Fruit fly (Drosophila melanogaster) whole organism, embryonic: ENCODE data around the gene CG32036.

Experiments
- CG11247 ChIP-seq: fragments of 200-800 bp; sonication (Bioruptor generic); IDR thresholded peaks from 2 replicates; pipeline ENCODE4 v1.3.6; 2022; ENCODE audit warnings: missing biosample characterization, missing genetic modification characterization
- CG11695 ChIP-seq: fragments of 200-800 bp; sonication (Bioruptor generic); IDR thresholded peaks from 3 replicates; pipeline ENCODE4 v1.3.6; 2022; ENCODE audit warnings: missing biosample characterization, missing genetic modification characterization
- CG12236 ChIP-seq: fragments of 200-800 bp; sonication (Bioruptor generic); optimal IDR thresholded peaks from 2 replicates; lab custom pipeline; 2016; ENCODE audit warnings: missing biosample characterization, missing genetic modification characterization
- CG1233 ChIP-seq: fragments of 200-800 bp; sonication (Bioruptor generic); optimal IDR thresholded peaks from 4 replicates; lab custom pipeline; 2018; ENCODE audit warnings: missing biosample characterization, mild to moderate bottlenecking, missing genetic modification characterization
- CG12391 ChIP-seq: fragments of 200-800 bp; sonication (Bioruptor generic); optimal IDR thresholded peaks from 3 replicates; lab custom pipeline; 2018; ENCODE audit warnings: missing biosample characterization, mild to moderate bottlenecking, missing genetic modification characterization, moderate library complexity
- CG17568 ChIP-seq: fragments of 200-800 bp; sonication (Bioruptor generic); optimal IDR thresholded peaks from 2 replicates; lab custom pipeline; 2018; ENCODE audit warnings: missing biosample characterization, mild to moderate bottlenecking, missing genetic modification characterization, moderate library complexity
- CG1792 ChIP-seq: fragments of 200-800 bp; sonication (Bioruptor generic); optimal IDR thresholded peaks from 2 replicates; lab custom pipeline; 2016; ENCODE audit warnings: missing biosample characterization, missing genetic modification characterization
- CG2129 ChIP-seq: fragments of 200-800 bp; sonication (Bioruptor generic); IDR thresholded peaks from 2 replicates; pipeline ENCODE4 v1.3.6; 2022; ENCODE audit warnings: missing biosample characterization, missing genetic modification characterization; ENCODE audit not compliant: partially characterized antibody
- CG2889 ChIP-seq: fragments of 200-800 bp; sonication (Bioruptor generic); IDR thresholded peaks from 3 replicates; pipeline ENCODE4 v1.3.6; 2022; ENCODE audit warnings: missing biosample characterization, missing genetic modification characterization
- CG32767 ChIP-seq: fragments of 200-800 bp; sonication (Bioruptor generic); IDR thresholded peaks from 2 replicates; pipeline ENCODE4 v1.3.6; 2022; ENCODE audit warnings: missing biosample characterization, missing genetic modification characterization
- CG33557 ChIP-seq: fragments of 200-800 bp; sonication (Bioruptor generic); optimal IDR thresholded peaks from 2 replicates; lab custom pipeline; 2019; ENCODE audit warnings: missing biosample characterization, mild to moderate bottlenecking, missing genetic modification characterization, moderate library complexity
- CG34422 ChIP-seq: fragments of 200-800 bp; sonication (Bioruptor generic); IDR thresholded peaks from 3 replicates; pipeline ENCODE4 v1.3.6; 2022; ENCODE audit warnings: missing biosample characterization, missing genetic modification characterization
- CG3726 ChIP-seq: fragments of 200-800 bp; sonication (Bioruptor generic); IDR thresholded peaks from 3 replicates; pipeline ENCODE4, ENCODE4 v1.3.6; 2022; ENCODE audit warnings: missing biosample characterization, missing genetic modification characterization
- CG3847 ChIP-seq: fragments of 200-800 bp; sonication (Bioruptor generic); IDR thresholded peaks from 2 replicates; pipeline ENCODE4 v1.3.6; 2022; ENCODE audit warnings: missing biosample characterization, missing genetic modification characterization
- CG4707 ChIP-seq: fragments of 200-800 bp; sonication (Bioruptor generic); optimal IDR thresholded peaks from 2 replicates; lab custom pipeline; 2018; ENCODE audit warnings: missing biosample characterization, mild to moderate bottlenecking, missing genetic modification characterization, moderate library complexity
- CG7357 ChIP-seq: fragments of 200-800 bp; sonication (Bioruptor generic); IDR thresholded peaks from 3 replicates; pipeline ENCODE4 v1.3.6; 2022; ENCODE audit warnings: missing biosample characterization, missing genetic modification characterization
- CG7963 ChIP-seq: fragments of 200-800 bp; sonication (Bioruptor generic); IDR thresholded peaks from 3 replicates; pipeline ENCODE4 v1.3.6; 2022; ENCODE audit warnings: missing biosample characterization, missing genetic modification characterization; ENCODE audit not compliant: partially characterized antibody
- CG7987 ChIP-seq: fragments of 200-800 bp; sonication (Bioruptor generic); optimal IDR thresholded peaks from 2 replicates; lab custom pipeline; 2018; ENCODE audit warnings: missing biosample characterization, mild to moderate bottlenecking, missing genetic modification characterization, moderate library complexity
- CG8388 ChIP-seq: fragments of 200-800 bp; sonication (Bioruptor generic); optimal IDR thresholded peaks from 2 replicates; lab custom pipeline; 2019; ENCODE audit warnings: missing biosample characterization, mild to moderate bottlenecking, missing genetic modification characterization, moderate library complexity
- CG8478 ChIP-seq: fragments of >200 bp; optimal IDR thresholded peaks from 2 replicates; lab custom pipeline; 2018
- Dref ChIP-seq: fragments of 200-800 bp; sonication (Bioruptor generic); IDR thresholded peaks from 2 replicates; pipeline ENCODE4 v1.3.6; 2022; ENCODE audit warnings: missing biosample characterization, missing genetic modification characterization
- Hr39 ChIP-seq: fragments of >200 bp; optimal IDR thresholded peaks from 2 replicates; lab custom pipeline; 2017
- Jarid2 ChIP-seq: fragments of 200-800 bp; sonication (Bioruptor generic); optimal IDR thresholded peaks from 3 replicates; lab custom pipeline; 2017; ENCODE audit warnings: mild to moderate bottlenecking, missing biosample characterization, missing genetic modification reagents, missing genetic modification characterization
- Lpt ChIP-seq: fragments of >200 bp; optimal IDR thresholded peaks from 2 replicates; lab custom pipeline; 2018; ENCODE audit warnings: missing biosample characterization, missing genetic modification characterization
- Meics ChIP-seq: fragments of 200-800 bp; sonication (Bioruptor generic); optimal IDR thresholded peaks from 2 replicates; lab custom pipeline; 2017; ENCODE audit warnings: missing biosample characterization, mild to moderate bottlenecking, missing genetic modification characterization
- Oaz ChIP-seq: fragments of 200-800 bp; sonication (Bioruptor generic); IDR thresholded peaks from 2 replicates; pipeline ENCODE4 v1.3.6; 2022; ENCODE audit warnings: missing biosample characterization, missing genetic modification characterization
- Opbp ChIP-seq: fragments of 200-800 bp; sonication (Bioruptor generic); IDR thresholded peaks from 3 replicates; pipeline ENCODE4 v1.3.6; 2022; ENCODE audit warnings: missing biosample characterization, missing genetic modification characterization; ENCODE audit not compliant: partially characterized antibody
- Rfx ChIP-seq: fragments of 200-800 bp; sonication (Bioruptor generic); IDR thresholded peaks from 2 replicates; pipeline ENCODE4 v1.3.6; 2022; ENCODE audit warnings: missing biosample characterization, missing genetic modification characterization
- Rx ChIP-seq: fragments of 200-800 bp; sonication (Bioruptor generic); IDR thresholded peaks from 2 replicates; pipeline ENCODE4 v1.3.6; 2022; ENCODE audit warnings: missing biosample characterization, missing genetic modification characterization
- Trl ChIP-seq, 3 experiments: fragments of >200 bp in 2 of 3; fragments of 200-800 bp in 1 of 3; sonication (Bioruptor generic) in 1 of 3; optimal IDR thresholded peaks; 2 replicates in 1 of 3; 3 replicates in 2 of 3; lab custom pipeline; 2016 to 2017; ENCODE audit warnings: missing biosample characterization in 1 of 3, missing genetic modification characterization in 1 of 3
- bigmax ChIP-seq: fragments of 200-800 bp; sonication (Bioruptor generic); optimal IDR thresholded peaks from 2 replicates; lab custom pipeline; 2018; ENCODE audit warnings: missing biosample characterization, mild to moderate bottlenecking, missing genetic modification characterization
- cato ChIP-seq: fragments of 200-800 bp; sonication (Bioruptor generic); optimal IDR thresholded peaks from 2 replicates; lab custom pipeline; 2016; ENCODE audit warnings: missing biosample characterization, missing genetic modification characterization, borderline replicate concordance
- emc ChIP-seq: fragments of 200-800 bp; sonication (Bioruptor generic); optimal IDR thresholded peaks from 2 replicates; lab custom pipeline; 2016; ENCODE audit warnings: missing biosample characterization, missing genetic modification characterization
- jumu ChIP-seq: fragments of 200-800 bp; sonication (Bioruptor generic); optimal IDR thresholded peaks from 3 replicates; lab custom pipeline; 2016; ENCODE audit warnings: missing biosample characterization, missing genetic modification characterization
- lab ChIP-seq: fragments of 200-800 bp; sonication (Bioruptor generic); optimal IDR thresholded peaks from 3 replicates; lab custom pipeline; 2017; ENCODE audit warnings: missing biosample characterization, missing genetic modification characterization, mild to moderate bottlenecking, moderate library complexity, missing genetic modification reagents
- lmd ChIP-seq: fragments of 200-800 bp; sonication (Bioruptor generic); IDR thresholded peaks from 2 replicates; pipeline ENCODE4 v1.3.6; 2022; ENCODE audit warnings: missing biosample characterization, missing genetic modification characterization
- mam ChIP-seq: fragments of 200-800 bp; sonication (Bioruptor generic); optimal IDR thresholded peaks from 3 replicates; lab custom pipeline; 2016; ENCODE audit warnings: missing biosample characterization, missing genetic modification characterization
- odd ChIP-seq: fragments of 200-800 bp; sonication (Bioruptor generic); optimal IDR thresholded peaks from 2 replicates; lab custom pipeline; 2017; ENCODE audit warnings: missing biosample characterization, mild to moderate bottlenecking, missing genetic modification characterization
- onecut ChIP-seq: fragments of 200-800 bp; sonication (Bioruptor generic); IDR thresholded peaks from 2 replicates; pipeline ENCODE4 v1.3.6; 2022; ENCODE audit warnings: missing biosample characterization, missing genetic modification characterization
- pita ChIP-seq: fragments of 200-800 bp; sonication (Bioruptor generic); optimal IDR thresholded peaks from 2 replicates; lab custom pipeline; 2017; ENCODE audit warnings: missing biosample characterization, mild to moderate bottlenecking, missing genetic modification characterization
- row ChIP-seq: fragments of 200-800 bp; sonication (Bioruptor generic); IDR thresholded peaks from 3 replicates; pipeline ENCODE4 v1.3.6; 2022; ENCODE audit warnings: missing biosample characterization, missing genetic modification characterization
- sc ChIP-seq, 3 experiments: fragments of >200 bp in 2 of 3; fragments of 200-800 bp in 1 of 3; sonication (Bioruptor generic) in 1 of 3; optimal IDR thresholded peaks; 2 replicates in 2 of 3; 3 replicates in 1 of 3; lab custom pipeline; 2017; ENCODE audit warnings: mild to moderate bottlenecking in 1 of 3, missing biosample characterization in 1 of 3, missing genetic modification characterization in 1 of 3, missing genetic modification reagents in 1 of 3
- so ChIP-seq: fragments of 200-800 bp; sonication (Bioruptor generic); IDR thresholded peaks from 3 replicates; pipeline ENCODE4 v1.3.6; 2022; ENCODE audit warnings: missing biosample characterization, missing genetic modification characterization
- sug ChIP-seq: fragments of 200-800 bp; optimal IDR thresholded peaks from 2 replicates; lab custom pipeline; 2019; ENCODE audit warnings: missing biosample characterization, mild to moderate bottlenecking, missing genetic modification characterization, moderate library complexity
- tll ChIP-seq, 2 experiments: fragments of 200-800 bp in 1 of 2; fragments of >200 bp in 1 of 2; sonication (Bioruptor generic) in 1 of 2; optimal IDR thresholded peaks; 2 replicates each; lab custom pipeline; 2017 to 2019; ENCODE audit warnings: missing biosample characterization in 2 of 2, missing genetic modification characterization in 2 of 2, mild to moderate bottlenecking in 1 of 2, moderate library complexity in 1 of 2
- tna ChIP-seq: fragments of 200-800 bp; sonication (Bioruptor generic); IDR thresholded peaks from 2 replicates; pipeline ENCODE4 v1.3.6; 2022; ENCODE audit warnings: missing biosample characterization, missing genetic modification characterization; ENCODE audit not compliant: partially characterized antibody
- ttk ChIP-seq: fragments of 200-800 bp; sonication (Bioruptor generic); IDR thresholded peaks from 2 replicates; pipeline ENCODE4 v2.1.2; 2022; ENCODE audit warnings: missing biosample characterization, missing genetic modification characterization
- unc-4 ChIP-seq: fragments of 200-800 bp; sonication (Bioruptor generic); IDR thresholded peaks from 2 replicates; pipeline ENCODE4 v1.3.6; 2022; ENCODE audit warnings: missing biosample characterization, missing genetic modification characterization; ENCODE audit not compliant: partially characterized antibody
- usp ChIP-seq: fragments of >200 bp; optimal IDR thresholded peaks from 2 replicates; lab custom pipeline; 2017; ENCODE audit warnings: missing biosample characterization, missing genetic modification characterization
- z ChIP-seq: fragments of 200-800 bp; sonication (Bioruptor generic); IDR thresholded peaks from 3 replicates; pipeline ENCODE4 v1.3.6; 2022; ENCODE audit warnings: missing biosample characterization, missing genetic modification characterization

CG32036 gene

dm6 chr3L:9465652-9466244 is 23.3 kb downstream of the CG32036 start (continued):
- TF ChIP-seq sug (tag; lab: Kevin White, UChicago) (peak; percentile 76), bigmax (no peak), Oaz (no peak), z (GFP tag; lab: Robert Waterston, UW) (0 out of 3 replicates have a peak, but pooled peaks have one; percentile 16), Dref (GFP tag; lab: Robert Waterston, UW) (no peak), Opbp (GFP tag; lab: Robert Waterston, UW) (no peak), odd (no peak), CG33557 (GFP tag; lab: Kevin White, UChicago) (peak; percentile 1), unc-4 (GFP tag; lab: Robert Waterston, UW) (no peak), Trl (optimal IDR thresholded peaks at IDR 0.05; lab: Kevin White, UChicago) (peak; percentile 83 to 84), Trl (GFP tag; optimal IDR thresholded peaks at IDR 0.05; lab: Kevin White, UChicago) (no peak), so (GFP tag; lab: Robert Waterston, UW) (no peak), CG2889 (no peak), tna (0 out of 2 replicates have a peak, but pooled peaks have one; percentile 21), CG11695 (no peak), CG12391 (no peak), Rfx (GFP tag; lab: Robert Waterston, UW) (no peak), CG12236 (GFP tag; lab: Kevin White, UChicago) (no peak), CG7987 (GFP tag; lab: Kevin White, UChicago) (no peak), CG11247 (no peak), tll (GFP tag; optimal IDR thresholded peaks at IDR 0.05; lab: Kevin White, UChicago) (no peak), Lpt (GFP tag; lab: Kevin White, UChicago) (no peak), CG7963 (no peak), Hr39 (lab: Kevin White, UChicago) (no peak), CG1233 (GFP tag; lab: Kevin White, UChicago) (no peak), CG34422 (no peak), CG3726 (no peak), CG7357 (GFP tag; lab: Robert Waterston, UW) (no peak), CG32767 (GFP tag; lab: Robert Waterston, UW) (0 out of 2 replicates have a peak, but pooled peaks have one; percentile 28), CG8478 (lab: Kevin White, UChicago) (peak; percentile 77), usp (no peak), Rx (no peak), onecut (GFP tag; lab: Robert Waterston, UW) (peak; percentile 15; the same call in 1 of the 2 replicates), cato (GFP tag; lab: Kevin White, UChicago) (no peak), CG17568 (GFP tag; lab: Kevin White, UChicago) (no peak), mam (no peak), emc (GFP tag; lab: Kevin White, UChicago) (no peak), CG4707 (GFP tag; lab: Kevin White, UChicago) (no peak), lmd (GFP tag; lab: Robert Waterston, UW) (peak; percentile 34), sc (optimal IDR thresholded peaks at IDR 0.05; lab: Kevin White, UChicago) (no peak), sc (GFP tag; optimal IDR thresholded peaks at IDR 0.05; lab: Kevin White, UChicago) (no peak), lab (GFP tag; lab: Kevin White, UChicago) (peak; percentile 9), Jarid2 (GFP tag; lab: Kevin White, UChicago) (peak; percentile 13), jumu (GFP tag; lab: Kevin White, UChicago) (no peak), ttk (GFP tag; lab: Robert Waterston, UW) (0 out of 2 replicates have a peak, but pooled peaks have one; percentile 52), pita (GFP tag; lab: Kevin White, UChicago) (no peak), CG8388 (GFP tag; lab: Kevin White, UChicago) (no peak), CG2129 (GFP tag; lab: Robert Waterston, UW) (no peak), CG1792 (GFP tag; lab: Kevin White, UChicago) (no peak), Meics (no peak), CG3847 (0 out of 2 replicates have a peak, but pooled peaks have one; percentile 17), row (GFP tag; lab: Robert Waterston, UW) (peak; percentile 13; the same call in 1 of the 3 replicates)
